Worm (Caenorhabditis elegans): ENCODE data around the gene Y17G7B.21.
A peak's percentile ranks its signal among the peaks of the same experiment; 100 is the strongest.

Y17G7B.21 gene

DNA sequence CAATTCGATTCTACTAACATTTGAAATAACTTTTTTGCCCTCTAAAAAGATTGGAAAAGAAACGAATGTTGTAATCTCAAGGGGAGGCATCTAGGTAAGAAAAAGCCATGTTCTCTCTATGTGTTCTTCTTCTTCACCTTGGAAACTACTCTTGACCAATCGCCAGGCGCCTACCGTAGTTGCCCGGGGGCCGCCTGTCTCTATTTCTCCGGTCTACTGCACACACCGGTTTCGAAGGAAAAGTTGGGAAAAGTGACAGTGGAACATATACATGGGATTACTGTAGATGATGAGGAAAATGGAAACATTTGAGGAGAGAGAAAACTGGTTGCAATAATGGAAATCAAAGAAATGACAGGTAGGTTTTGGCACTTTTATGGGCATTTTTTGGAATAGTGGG, 51.0 kb downstream of the Y17G7B.21 start:
- TF ChIP-seq lsy-2 (tag; optimal IDR thresholded peaks at IDR 0.05) = peak; percentile 44
- TF ChIP-seq blmp-1 (tag; optimal IDR thresholded peaks at IDR 0.05) = no peak

ce11 chrII:11925203-11925602, 52.3 kb downstream of the Y17G7B.21 start:
- TF ChIP-seq mep-1 (tag; optimal IDR thresholded peaks at IDR 0.05) = no peak

All from whole organism, mixed stage, embryonic.